Fruit fly (Drosophila melanogaster) whole organism, pupa: Measurements from ENCODE around the gene CG2818.

Source experiments
- CG12605 ChIP-seq: fragments of 200-800 bp; sonication (Bioruptor generic); IDR thresholded peaks from 2 replicates; pipeline ENCODE4 v1.3.6; 2022; ENCODE audit warnings: missing biosample characterization, missing genetic modification characterization
- CG14655 ChIP-seq: fragments of 200-800 bp; sonication (Bioruptor generic); optimal IDR thresholded peaks from 3 replicates; lab custom pipeline; 2017; ENCODE audit warnings: mild to moderate bottlenecking, missing biosample characterization, missing genetic modification reagents, missing genetic modification characterization
- CG32121 ChIP-seq: fragments of 200-800 bp; sonication (Bioruptor generic); IDR thresholded peaks from 2 replicates; pipeline ENCODE4 v1.3.6; 2022; ENCODE audit warnings: missing biosample characterization, missing genetic modification characterization
- CG34367 ChIP-seq: fragments of 200-800 bp; sonication (Bioruptor generic); optimal IDR thresholded peaks from 2 replicates; lab custom pipeline; 2018; ENCODE audit warnings: missing biosample characterization, mild to moderate bottlenecking, missing genetic modification characterization
- CG8159 ChIP-seq: fragments of 200-800 bp; sonication (Bioruptor generic); optimal IDR thresholded peaks from 3 replicates; lab custom pipeline; 2018; ENCODE audit warnings: missing biosample characterization, mild to moderate bottlenecking, missing genetic modification characterization, moderate library complexity
- CG9948 ChIP-seq: fragments of 200-800 bp; sonication (Bioruptor generic); optimal IDR thresholded peaks from 2 replicates; lab custom pipeline; 2018; ENCODE audit warnings: missing biosample characterization, mild to moderate bottlenecking, missing genetic modification characterization, moderate library complexity
- D1 ChIP-seq: fragments of 200-800 bp; sonication (Bioruptor generic); optimal IDR thresholded peaks from 2 replicates; lab custom pipeline; 2018; ENCODE audit warnings: missing biosample characterization, mild to moderate bottlenecking, missing genetic modification characterization, moderate library complexity
- EcR ChIP-seq: fragments of 200-800 bp; sonication (Bioruptor generic); optimal IDR thresholded peaks from 3 replicates; lab custom pipeline; 2019; ENCODE audit warnings: missing biosample characterization, missing genetic modification characterization, mild to moderate bottlenecking, moderate library complexity, missing genetic modification reagents
- Pif1B ChIP-seq: fragments of 200-800 bp; sonication (Bioruptor generic); optimal IDR thresholded peaks from 3 replicates; lab custom pipeline; 2016; ENCODE audit warnings: missing biosample characterization, missing genetic modification characterization
- rn ChIP-seq: fragments of 200-800 bp; sonication (Bioruptor generic); IDR thresholded peaks from 2 replicates; pipeline ENCODE4 v1.3.6; 2022; ENCODE audit warnings: missing biosample characterization, missing genetic modification characterization

DNA sequence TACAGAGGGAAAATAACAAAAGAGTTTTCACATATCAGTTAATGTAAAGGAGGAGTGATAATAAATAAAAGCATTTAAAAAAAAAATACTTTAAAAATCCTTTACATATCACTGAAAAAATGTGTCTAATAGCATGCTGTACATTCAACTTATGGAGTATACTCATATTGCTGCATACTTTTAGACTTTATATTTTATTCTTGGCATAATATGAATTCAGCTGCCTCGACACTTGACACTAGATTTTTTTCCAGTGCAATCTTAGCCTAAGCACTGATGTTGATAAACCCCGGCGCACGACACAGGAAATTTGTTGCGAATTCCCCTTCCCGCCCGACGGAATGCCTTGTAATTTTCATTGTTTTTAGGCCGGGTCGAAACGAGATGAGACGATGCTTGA lies 27.3 kb downstream of the CG2818 start:
- TF ChIP-seq CG34367 (no peak), CG32121 (GFP tag; lab: Robert Waterston, UW) (no peak), D1 (no peak), CG12605 (GFP tag; lab: Robert Waterston, UW) (no peak), rn (GFP tag; lab: Robert Waterston, UW) (no peak), CG9948 (tag; lab: Kevin White, UChicago) (no peak), CG14655 (GFP tag; lab: Kevin White, UChicago) (no peak), CG8159 (tag; lab: Kevin White, UChicago) (no peak), EcR (GFP tag; lab: Kevin White, UChicago) (no peak), Pif1B (no peak)
